Fruit fly (Drosophila melanogaster) whole organism, embryonic: ENCODE measurements around the gene CG13675.
A peak's percentile ranks its signal among the peaks of the same experiment; 100 is the strongest.

Source experiments
- Abd-B ChIP-seq: fragments of 200-800 bp; sonication (Bioruptor generic); optimal IDR thresholded peaks from 2 replicates; lab custom pipeline; 2018; ENCODE audit warnings: missing biosample characterization, mild to moderate bottlenecking, missing genetic modification characterization, moderate library complexity
- CG10209 ChIP-seq: fragments of 200-800 bp; sonication (Bioruptor generic); optimal IDR thresholded peaks from 3 replicates; lab custom pipeline; 2017; ENCODE audit warnings: missing biosample characterization, mild to moderate bottlenecking, missing genetic modification characterization, missing genetic modification reagents
- CG1024 ChIP-seq: fragments of 200-800 bp; sonication (Bioruptor generic); IDR thresholded peaks from 2 replicates; pipeline ENCODE4 v1.3.6; 2022; ENCODE audit warnings: missing biosample characterization, missing genetic modification characterization
- CG13424 ChIP-seq: fragments of 200-800 bp; sonication (Bioruptor generic); optimal IDR thresholded peaks from 2 replicates; lab custom pipeline; 2019; ENCODE audit warnings: missing biosample characterization, mild to moderate bottlenecking, missing genetic modification characterization, moderate library complexity
- CG17186 ChIP-seq: fragments of 200-800 bp; sonication (Bioruptor generic); optimal IDR thresholded peaks from 3 replicates; lab custom pipeline; 2017; ENCODE audit warnings: missing biosample characterization, missing genetic modification reagents, missing genetic modification characterization
- CG17568 ChIP-seq: fragments of 200-800 bp; sonication (Bioruptor generic); optimal IDR thresholded peaks from 2 replicates; lab custom pipeline; 2018; ENCODE audit warnings: missing biosample characterization, mild to moderate bottlenecking, missing genetic modification characterization, moderate library complexity
- CG1792 ChIP-seq: fragments of 200-800 bp; sonication (Bioruptor generic); optimal IDR thresholded peaks from 2 replicates; lab custom pipeline; 2016; ENCODE audit warnings: missing biosample characterization, missing genetic modification characterization
- CG18011 ChIP-seq: fragments of 200-800 bp; sonication (Bioruptor generic); optimal IDR thresholded peaks from 2 replicates; lab custom pipeline; 2017; ENCODE audit warnings: missing biosample characterization, missing genetic modification characterization, mild to moderate bottlenecking, moderate library complexity, missing genotype
- CG2120 ChIP-seq: fragments of 200-800 bp; sonication (Bioruptor generic); optimal IDR thresholded peaks from 3 replicates; lab custom pipeline; 2016; ENCODE audit warnings: missing biosample characterization, missing genetic modification characterization
- CG2129 ChIP-seq: fragments of 200-800 bp; sonication (Bioruptor generic); IDR thresholded peaks from 2 replicates; pipeline ENCODE4 v1.3.6; 2022; ENCODE audit warnings: missing biosample characterization, missing genetic modification characterization; ENCODE audit not compliant: partially characterized antibody
- CG2712 ChIP-seq: fragments of 200-800 bp; optimal IDR thresholded peaks from 3 replicates; lab custom pipeline; 2019; ENCODE audit warnings: missing biosample characterization, mild to moderate bottlenecking, missing genetic modification characterization, moderate library complexity
- CG30020 ChIP-seq: fragments of 200-800 bp; optimal IDR thresholded peaks from 2 replicates; lab custom pipeline; 2019; ENCODE audit warnings: missing biosample characterization, mild to moderate bottlenecking, missing genetic modification characterization, moderate library complexity
- CG30403 ChIP-seq: fragments of 200-800 bp; sonication (Bioruptor generic); optimal IDR thresholded peaks from 3 replicates; lab custom pipeline; 2016; ENCODE audit warnings: missing biosample characterization, missing genetic modification characterization
- CG31388 ChIP-seq: fragments of 200-800 bp; sonication (Bioruptor generic); optimal IDR thresholded peaks from 2 replicates; lab custom pipeline; 2016; ENCODE audit warnings: missing biosample characterization, missing genetic modification characterization
- CG34224 ChIP-seq: fragments of 200-800 bp; sonication (Bioruptor generic); IDR thresholded peaks from 3 replicates; pipeline ENCODE4 v1.3.6; 2022; ENCODE audit warnings: missing biosample characterization, missing genetic modification characterization; ENCODE audit not compliant: partially characterized antibody
- CG42726 ChIP-seq: fragments of 200-800 bp; sonication (Bioruptor generic); IDR thresholded peaks from 2 replicates; pipeline ENCODE4 v1.3.6; 2022; ENCODE audit warnings: missing biosample characterization, missing genetic modification characterization; ENCODE audit not compliant: partially characterized antibody
- CG6791 ChIP-seq: fragments of 200-800 bp; sonication (Bioruptor generic); IDR thresholded peaks from 3 replicates; pipeline ENCODE4 v1.3.6; 2022; ENCODE audit warnings: missing biosample characterization, missing genetic modification characterization; ENCODE audit not compliant: partially characterized antibody
- CG7271 ChIP-seq: fragments of 200-800 bp; sonication (Bioruptor generic); optimal IDR thresholded peaks from 2 replicates; lab custom pipeline; 2018; ENCODE audit warnings: missing biosample characterization, mild to moderate bottlenecking, missing genetic modification characterization, moderate library complexity
- CG7745 ChIP-seq: fragments of 200-800 bp; sonication (Bioruptor generic); optimal IDR thresholded peaks from 2 replicates; lab custom pipeline; 2018; ENCODE audit warnings: missing biosample characterization, mild to moderate bottlenecking, missing genetic modification characterization, moderate library complexity
- CG8281 ChIP-seq: fragments of 200-800 bp; sonication (Bioruptor generic); optimal IDR thresholded peaks from 2 replicates; lab custom pipeline; 2018; ENCODE audit warnings: missing biosample characterization, mild to moderate bottlenecking, missing genetic modification characterization, moderate library complexity
- CG8359 ChIP-seq: fragments of 200-800 bp; sonication (Bioruptor generic); optimal IDR thresholded peaks from 2 replicates; lab custom pipeline; 2017; ENCODE audit warnings: missing biosample characterization, mild to moderate bottlenecking, missing genetic modification characterization, borderline replicate concordance
- CG9609 ChIP-seq: fragments of 200-800 bp; sonication (Bioruptor generic); optimal IDR thresholded peaks from 3 replicates; lab custom pipeline; 2016; ENCODE audit warnings: missing biosample characterization, missing genetic modification characterization
- CG9797 ChIP-seq: fragments of 200-800 bp; sonication (Bioruptor generic); optimal IDR thresholded peaks from 3 replicates; lab custom pipeline; 2018; ENCODE audit warnings: missing biosample characterization, mild to moderate bottlenecking, missing genetic modification characterization
- CG9817 ChIP-seq: fragments of 200-800 bp; sonication (Bioruptor generic); optimal IDR thresholded peaks from 2 replicates; lab custom pipeline; 2018; ENCODE audit warnings: missing biosample characterization, mild to moderate bottlenecking, missing genetic modification characterization, moderate library complexity
- CG9932 ChIP-seq: fragments of 200-800 bp; sonication (Bioruptor generic); IDR thresholded peaks from 2 replicates; pipeline ENCODE4 v1.3.6; 2022; ENCODE audit warnings: missing biosample characterization, missing genetic modification characterization
- CoRest ChIP-seq: fragments of 200-800 bp; sonication (Bioruptor generic); optimal IDR thresholded peaks from 3 replicates; lab custom pipeline; 2018; ENCODE audit warnings: missing biosample characterization, mild to moderate bottlenecking, missing genetic modification characterization, moderate library complexity
- Deaf1 ChIP-seq: fragments of 200-800 bp; optimal IDR thresholded peaks from 3 replicates; lab custom pipeline; 2019; ENCODE audit warnings: missing biosample characterization, mild to moderate bottlenecking, missing genetic modification characterization, moderate library complexity
- Dek ChIP-seq: fragments of 200-800 bp; sonication (Bioruptor generic); optimal IDR thresholded peaks from 3 replicates; lab custom pipeline; 2019; ENCODE audit warnings: missing biosample characterization, mild to moderate bottlenecking, missing genetic modification characterization, moderate library complexity
- Fer1 ChIP-seq: fragments of 200-800 bp; sonication (Bioruptor generic); optimal IDR thresholded peaks from 2 replicates; lab custom pipeline; 2017; ENCODE audit warnings: missing biosample characterization, mild to moderate bottlenecking, missing genetic modification characterization
- Hey ChIP-seq: fragments of 200-800 bp; sonication (Bioruptor generic); optimal IDR thresholded peaks from 3 replicates; lab custom pipeline; 2018; ENCODE audit warnings: missing biosample characterization, mild to moderate bottlenecking, missing genetic modification characterization
- HmgZ ChIP-seq: fragments of 200-800 bp; sonication (Bioruptor generic); optimal IDR thresholded peaks from 2 replicates; lab custom pipeline; 2018; ENCODE audit warnings: missing biosample characterization, mild to moderate bottlenecking, missing genetic modification characterization
- Max ChIP-seq: fragments of 200-800 bp; sonication (Bioruptor generic); optimal IDR thresholded peaks from 2 replicates; lab custom pipeline; 2016; ENCODE audit warnings: missing biosample characterization, mild to moderate bottlenecking, missing genetic modification characterization
- NC2α ChIP-seq: fragments of 200-800 bp; sonication (Bioruptor generic); optimal IDR thresholded peaks from 2 replicates; lab custom pipeline; 2016; ENCODE audit warnings: missing biosample characterization, missing genetic modification characterization
- PHDP ChIP-seq: fragments of 200-800 bp; sonication (Bioruptor generic); optimal IDR thresholded peaks from 3 replicates; lab custom pipeline; 2018; ENCODE audit warnings: missing biosample characterization, mild to moderate bottlenecking, missing genetic modification characterization, moderate library complexity
- Tbp ChIP-seq: fragments of >200 bp; optimal IDR thresholded peaks from 2 replicates; lab custom pipeline; 2018; ENCODE audit warnings: missing biosample characterization, missing genetic modification characterization
- cato ChIP-seq: fragments of 200-800 bp; sonication (Bioruptor generic); optimal IDR thresholded peaks from 2 replicates; lab custom pipeline; 2016; ENCODE audit warnings: missing biosample characterization, missing genetic modification characterization, borderline replicate concordance
- chif ChIP-seq, 2 experiments: fragments of 200-800 bp; sonication (Bioruptor generic); optimal IDR thresholded peaks; 3 replicates each; lab custom pipeline; 2016; ENCODE audit warnings: missing biosample characterization in 2 of 2, missing genetic modification characterization in 2 of 2
- corto ChIP-seq: fragments of 200-800 bp; sonication (Bioruptor generic); optimal IDR thresholded peaks from 2 replicates; lab custom pipeline; 2016; ENCODE audit warnings: missing biosample characterization, mild to moderate bottlenecking, missing genetic modification characterization, moderate library complexity
- dan ChIP-seq: fragments of 200-800 bp; sonication (Bioruptor generic); IDR thresholded peaks from 2 replicates; pipeline ENCODE4 v1.3.6; 2022; ENCODE audit warnings: missing biosample characterization, missing genetic modification characterization
- her ChIP-seq: fragments of 200-800 bp; sonication (Bioruptor generic); optimal IDR thresholded peaks from 2 replicates; lab custom pipeline; 2016; ENCODE audit warnings: missing biosample characterization, missing genetic modification characterization
- insv ChIP-seq, 2 experiments: fragments of 200-800 bp; sonication (Bioruptor generic); optimal IDR thresholded peaks; 3 replicates each; lab custom pipeline; 2016 to 2018; ENCODE audit warnings: missing biosample characterization in 2 of 2, missing genetic modification characterization in 2 of 2
- jigr1 ChIP-seq: fragments of 200-800 bp; sonication (Bioruptor generic); IDR thresholded peaks from 3 replicates; pipeline ENCODE4 v1.3.6; 2022; ENCODE audit warnings: missing biosample characterization, missing genetic modification characterization
- kay ChIP-seq: fragments of 200-800 bp; sonication (Bioruptor generic); optimal IDR thresholded peaks from 2 replicates; lab custom pipeline; 2016; ENCODE audit warnings: missing biosample characterization, missing genetic modification characterization
- maf-S ChIP-seq: fragments of 200-800 bp; sonication (Bioruptor generic); optimal IDR thresholded peaks from 2 replicates; lab custom pipeline; 2016; ENCODE audit warnings: missing biosample characterization, missing genetic modification characterization
- mld ChIP-seq: fragments of 200-800 bp; sonication (Bioruptor generic); IDR thresholded peaks from 3 replicates; pipeline ENCODE4 v1.3.6; 2022; ENCODE audit warnings: missing biosample characterization, missing genetic modification characterization; ENCODE audit not compliant: partially characterized antibody
- psq ChIP-seq: fragments of 200-800 bp; sonication (Bioruptor generic); optimal IDR thresholded peaks from 2 replicates; lab custom pipeline; 2017; ENCODE audit warnings: missing biosample characterization, missing genetic modification characterization
- schlank ChIP-seq: fragments of 200-800 bp; sonication (Bioruptor generic); optimal IDR thresholded peaks from 2 replicates; lab custom pipeline; 2018; ENCODE audit warnings: missing biosample characterization, mild to moderate bottlenecking, missing genetic modification characterization
- sob ChIP-seq: fragments of 200-800 bp; sonication (Bioruptor generic); IDR thresholded peaks from 2 replicates; pipeline ENCODE4 v1.3.6; 2022; ENCODE audit warnings: missing biosample characterization, missing genetic modification characterization
- tgo ChIP-seq: fragments of 200-800 bp; sonication (Bioruptor generic); IDR thresholded peaks from 3 replicates; pipeline ENCODE4 v1.3.6; 2022; ENCODE audit warnings: missing biosample characterization, missing genetic modification characterization
- unpg ChIP-seq: fragments of 200-800 bp; sonication (Bioruptor generic); optimal IDR thresholded peaks from 3 replicates; lab custom pipeline; 2018; ENCODE audit warnings: missing biosample characterization, mild to moderate bottlenecking, missing genetic modification characterization, moderate library complexity

CG13675 gene

dm6 chr3L:8151727-8152199 lies 13.6 kb downstream of the CG13675 start, which contains the start of gene CG13676 (continued):
- no peak for TF ChIP-seq CG1792 (GFP tag; lab: Kevin White, UChicago)
- TF ChIP-seq Abd-B (GFP tag; lab: Kevin White, UChicago) = no peak
- no peak for TF ChIP-seq maf-S (GFP tag; lab: Kevin White, UChicago)
- TF ChIP-seq kay (GFP tag; lab: Kevin White, UChicago) = no peak
- TF ChIP-seq CG7745 (tag; lab: Kevin White, UChicago) = no peak
- no peak for TF ChIP-seq sob (GFP tag; lab: Robert Waterston, UW)
- no peak for TF ChIP-seq insv (GFP tag; optimal IDR thresholded peaks at IDR 0.05; lab: Kevin White, UChicago)
- no peak for TF ChIP-seq CoRest (tag; lab: Kevin White, UChicago)
- TF ChIP-seq PHDP (tag; lab: Kevin White, UChicago) = no peak
- TF ChIP-seq Hey (tag; lab: Kevin White, UChicago) = no peak
- no peak for TF ChIP-seq Dek
- no peak for TF ChIP-seq tgo (GFP tag; lab: Robert Waterston, UW)
- no peak for TF ChIP-seq CG42726 (GFP tag; lab: Robert Waterston, UW)
- TF ChIP-seq corto (GFP tag; lab: Kevin White, UChicago) = peak; percentile 66
- TF ChIP-seq NC2α (GFP tag; lab: Kevin White, UChicago) = no peak
- TF ChIP-seq dan (GFP tag; lab: Robert Waterston, UW) = no peak
- no peak for TF ChIP-seq psq (GFP tag; lab: Kevin White, UChicago)
- no peak for TF ChIP-seq CG13424 (tag; lab: Kevin White, UChicago)
- no peak for TF ChIP-seq CG2712 (tag; lab: Kevin White, UChicago)
- TF ChIP-seq CG6791 (GFP tag; lab: Robert Waterston, UW) = no peak
- TF ChIP-seq mld (GFP tag; lab: Robert Waterston, UW) = no peak
- TF ChIP-seq CG31388 (GFP tag; lab: Kevin White, UChicago) = no peak
- no peak for TF ChIP-seq Tbp
- TF ChIP-seq Deaf1 (tag; lab: Kevin White, UChicago) = peak; percentile 45
- TF ChIP-seq CG10209 (GFP tag; lab: Kevin White, UChicago) = no peak
- TF ChIP-seq Fer1 (GFP tag; lab: Kevin White, UChicago) = no peak
- no peak for TF ChIP-seq cato (GFP tag; lab: Kevin White, UChicago)
- TF ChIP-seq her = no peak
- TF ChIP-seq CG9817 (tag; lab: Kevin White, UChicago) = no peak
- no peak for TF ChIP-seq HmgZ (tag; lab: Kevin White, UChicago)
- TF ChIP-seq CG30403 = no peak
- no peak for TF ChIP-seq CG2120 (GFP tag; lab: Kevin White, UChicago)
- no peak for TF ChIP-seq CG1024 (GFP tag; lab: Robert Waterston, UW)
- no peak for TF ChIP-seq CG8359 (GFP tag; lab: Kevin White, UChicago)
- TF ChIP-seq CG9932 (GFP tag; lab: Robert Waterston, UW) = no peak
- no peak for TF ChIP-seq chif (GFP tag; optimal IDR thresholded peaks at IDR 0.05; lab: Kevin White, UChicago)
- no peak for TF ChIP-seq CG2129 (GFP tag; lab: Robert Waterston, UW)
- TF ChIP-seq CG17568 (GFP tag; lab: Kevin White, UChicago) = no peak
- no peak for TF ChIP-seq Max
- TF ChIP-seq CG30020 = no peak
- TF ChIP-seq CG18011 (GFP tag; lab: Kevin White, UChicago) = no peak
- TF ChIP-seq schlank (tag; lab: Kevin White, UChicago) = no peak
- TF ChIP-seq CG7271 (tag; lab: Kevin White, UChicago) = no peak
- TF ChIP-seq CG9609 = no peak
- no peak for TF ChIP-seq unpg (GFP tag; lab: Kevin White, UChicago)
- TF ChIP-seq CG17186 (GFP tag; lab: Kevin White, UChicago) = no peak
- TF ChIP-seq jigr1 (GFP tag; lab: Robert Waterston, UW) = no peak
- TF ChIP-seq CG8281 (tag; lab: Kevin White, UChicago) = no peak
- TF ChIP-seq CG34224 (GFP tag; lab: Robert Waterston, UW) = peak; percentile 49; the same call in 2 of the 3 replicates
- TF ChIP-seq CG9797 = no peak
